Worm (Caenorhabditis elegans) whole organism, young adult: ENCODE measurements around the gene Y60C6A.3.

Experiments
- C17E4.6 ChIP-seq: fragments of 200-800 bp; sonication (Bioruptor generic); IDR thresholded peaks from 2 replicates; pipeline ENCODE4 v1.3.6; 2022; ENCODE audit warnings: missing genetic modification reagents, missing genetic modification characterization, missing compliant biosample characterization
- F10E7.11 ChIP-seq: sonication (generic microtip); optimal IDR thresholded peaks from 2 replicates; lab custom pipeline; 2017; ENCODE audit warnings: mild to moderate bottlenecking, missing genetic modification characterization, moderate library complexity, missing compliant biosample characterization
- F55B11.4 ChIP-seq: sonication (generic microtip); optimal IDR thresholded peaks from 2 replicates; lab custom pipeline; 2016; ENCODE audit warnings: missing compliant biosample characterization, missing genetic modification characterization, borderline replicate concordance; ENCODE audit not compliant: insufficient read depth
- akir-1 ChIP-seq: fragments of 200-800 bp; sonication (Bioruptor generic); optimal IDR thresholded peaks from 2 replicates; lab custom pipeline; 2018; ENCODE audit warnings: mild to moderate bottlenecking, missing genetic modification characterization, moderate library complexity, missing compliant biosample characterization
- cebp-1 ChIP-seq, 2 experiments: fragments of 200-800 bp in 1 of 2; sonication (Bioruptor generic) in 1 of 2; sonication (generic microtip) in 1 of 2; IDR thresholded peaks in 1 of 2; optimal IDR thresholded peaks in 1 of 2; 2 replicates each; pipeline versions ENCODE4 v1.3.6 to Lab custom; 2017 to 2022; ENCODE audit warnings: missing compliant biosample characterization in 2 of 2, missing genetic modification characterization in 2 of 2, mild to moderate bottlenecking in 1 of 2, missing genetic modification reagents in 1 of 2, moderate library complexity in 1 of 2
- rcor-1 ChIP-seq: fragments of 200-800 bp; sonication (Bioruptor generic); IDR thresholded peaks from 2 replicates; pipeline ENCODE4 v1.3.6; 2022; ENCODE audit warnings: missing genetic modification reagents, missing genetic modification characterization, missing compliant biosample characterization
- rec-8 ChIP-seq, 2 experiments: sonication (generic microtip); optimal IDR thresholded peaks; 2 replicates each; lab custom pipeline; 2016; ENCODE audit warnings: mild to moderate bottlenecking in 2 of 2, missing genetic modification characterization in 2 of 2, missing genetic modification reagents in 2 of 2, missing genotype in 2 of 2, missing biosample characterization in 1 of 2, missing compliant biosample characterization in 1 of 2, moderate library complexity in 1 of 2
- snpc-4 ChIP-seq, 5 experiments: fragments of 150-350 bp in 1 of 5; sonication (generic microtip) in 4 of 5; optimal IDR thresholded peaks; 2 replicates each; lab custom pipeline; 2014 to 2018; ENCODE audit warnings: missing genetic modification characterization in 5 of 5, missing biosample characterization in 3 of 5, antibody characterized with exemption in 2 of 5, mild to moderate bottlenecking in 2 of 5, missing compliant biosample characterization in 2 of 5, missing genotype in 2 of 5, moderate library complexity in 2 of 5, missing genetic modification reagents in 1 of 5
- unc-130 ChIP-seq: sonication (generic microtip); optimal IDR thresholded peaks from 2 replicates; lab custom pipeline; 2016; ENCODE audit warnings: missing genetic modification reagents, missing genetic modification characterization, missing compliant biosample characterization

DNA sequence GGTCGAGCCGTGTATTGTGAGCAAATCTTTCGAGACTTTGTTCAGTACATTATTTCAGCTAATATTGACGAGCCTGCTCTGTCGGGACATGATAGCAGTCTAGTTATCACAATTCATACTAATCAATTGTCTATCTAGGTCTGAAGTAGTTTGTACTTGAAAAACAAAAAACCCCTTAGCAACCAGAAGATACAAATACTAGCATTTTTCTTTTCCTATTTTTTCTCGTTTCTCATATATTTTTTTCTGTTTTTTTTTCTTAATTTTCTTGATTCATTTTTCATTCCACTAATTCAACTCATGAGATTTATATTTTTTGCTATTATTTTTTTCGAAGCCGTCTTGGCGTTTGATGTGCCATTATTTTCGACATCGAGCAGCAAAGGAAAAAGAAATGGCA lies 1.6 kb downstream of the Y60C6A.3 start, which contains the start of gene R02F11.9:
- TF ChIP-seq unc-130 (GFP tag; lab: Kevin White, UChicago) (no peak), C17E4.6 (GFP tag; lab: Robert Waterston, UW) (no peak), snpc-4 (GFP tag; optimal IDR thresholded peaks at IDR 0.05; lab: Kevin White, UChicago) (no peak), snpc-4 (tag; optimal IDR thresholded peaks at IDR 0.05; lab: Kevin White, UChicago) (no peak), F55B11.4 (no peak), cebp-1 (GFP tag; IDR thresholded peaks at IDR 0.05; lab: Robert Waterston, UW) (no peak), cebp-1 (tag; optimal IDR thresholded peaks at IDR 0.05; lab: Kevin White, UChicago) (no peak), F10E7.11 (tag; lab: Kevin White, UChicago) (no peak), rec-8 (tag; optimal IDR thresholded peaks at IDR 0.05; lab: Kevin White, UChicago) (no peak), rcor-1 (no peak), akir-1 (GFP tag; lab: Kevin White, UChicago) (no peak)
